Worm (Caenorhabditis elegans): ENCODE results near the gene Y40A1A.3.

ce11 chrX:2013912-2014311 is 16.1 kb upstream of the Y40A1A.3 start:
- TF ChIP-seq W03F9.2 (tag; optimal IDR thresholded peaks at IDR 0.05) (no peak), him-1 (tag; optimal IDR thresholded peaks at IDR 0.05) (no peak)

Data from whole organism, L4/young adult.